Worm (Caenorhabditis elegans) whole organism, L1 larva: ENCODE results near the gene asp-15.

Source experiments
- ceh-82 ChIP-seq, 3 experiments: fragments of 150-350 bp in 1 of 3; sonication (generic microtip) in 2 of 3; optimal IDR thresholded peaks; 2 replicates each; lab custom pipeline; 2014 to 2017; ENCODE audit warnings: missing biosample characterization in 3 of 3, missing genetic modification characterization in 3 of 3
- ceh-88 ChIP-seq: fragments of 200-800 bp; sonication (Bioruptor generic); IDR thresholded peaks from 2 replicates; pipeline ENCODE4 v1.3.6; 2022; ENCODE audit warnings: missing genetic modification characterization, missing compliant biosample characterization
- hlh-17 ChIP-seq: fragments of 200-800 bp; sonication (Bioruptor generic); optimal IDR thresholded peaks from 2 replicates; lab custom pipeline; 2018; ENCODE audit warnings: missing genetic modification characterization, mild to moderate bottlenecking, missing compliant biosample characterization, moderate library complexity, borderline replicate concordance
- lin-13 ChIP-seq: fragments of 150-350 bp; optimal IDR thresholded peaks from 2 replicates; lab custom pipeline; 2014; ENCODE audit warnings: missing biosample characterization, missing genetic modification reagents, missing genetic modification characterization
- lin-39 ChIP-seq: fragments of 150-350 bp; optimal IDR thresholded peaks from 2 replicates; lab custom pipeline; 2014; ENCODE audit warnings: missing biosample characterization, missing genetic modification reagents, missing genetic modification characterization
- nhr-11 ChIP-seq: fragments of 150-350 bp; optimal IDR thresholded peaks from 2 replicates; lab custom pipeline; 2014; ENCODE audit warnings: missing biosample characterization, missing genetic modification characterization
- nhr-19 ChIP-seq: fragments of 200-800 bp; sonication (Bioruptor generic); conservative IDR thresholded peaks from 2 replicates; pipeline ENCODE4 v1.3.6; 2022; ENCODE audit warnings: missing genetic modification characterization, missing compliant biosample characterization
- nhr-76 ChIP-seq: sonication (generic microtip); optimal IDR thresholded peaks from 2 replicates; lab custom pipeline; 2017; ENCODE audit warnings: missing biosample characterization, missing genetic modification characterization
- nhr-85 ChIP-seq: sonication (generic microtip); peaks from one replicate; lab custom pipeline; 2016; ENCODE audit warnings: missing genetic modification characterization, inconsistent platforms, missing compliant biosample characterization
- skn-1 ChIP-seq: fragments of 150-350 bp; optimal IDR thresholded peaks from 2 replicates; lab custom pipeline; 2014; ENCODE audit warnings: missing biosample characterization, missing genetic modification characterization
- snpc-4 ChIP-seq: fragments of 150-350 bp; optimal IDR thresholded peaks from 2 replicates; lab custom pipeline; 2014; ENCODE audit warnings: missing biosample characterization, missing genetic modification characterization

DNA sequence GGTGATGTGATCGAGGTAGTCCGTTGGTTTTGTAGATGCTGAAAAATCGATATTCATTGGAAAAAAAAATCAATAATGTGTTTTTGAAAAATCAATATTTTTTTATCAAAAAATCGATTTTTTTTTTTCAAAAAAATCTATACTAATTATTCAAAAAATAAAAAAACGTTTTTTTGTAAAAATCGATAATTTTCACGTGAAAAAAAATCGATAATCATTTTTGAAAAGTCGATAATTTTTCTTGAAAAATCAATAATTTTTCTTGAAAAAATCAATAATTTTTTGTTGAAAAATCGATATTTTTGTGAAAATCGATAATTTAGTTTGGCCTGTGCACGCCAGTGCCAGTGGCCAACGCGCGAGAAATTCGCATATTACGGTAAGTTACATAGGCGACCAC is 28.5 kb upstream of the asp-15 start:
- no peak for TF ChIP-seq nhr-11
- TF ChIP-seq snpc-4 (tag; lab: Kevin White, UChicago): no peak
- TF ChIP-seq nhr-76 (tag; lab: Kevin White, UChicago): no peak
- no peak for TF ChIP-seq hlh-17 (GFP tag; lab: Kevin White, UChicago)
- TF ChIP-seq nhr-19 (GFP tag; lab: Robert Waterston, UW): no peak
- no peak for TF ChIP-seq nhr-85 (tag; lab: Kevin White, UChicago)
- TF ChIP-seq ceh-88: no peak
- TF ChIP-seq skn-1: no peak
- TF ChIP-seq lin-13: no peak
- TF ChIP-seq ceh-82 (tag; optimal IDR thresholded peaks at IDR 0.05; lab: Kevin White, UChicago): no peak
- TF ChIP-seq lin-39 (tag; lab: Kevin White, UChicago): no peak
